Fruit fly (Drosophila melanogaster) whole organism, adult: ENCODE measurements around the gene CecB.

Experiments
- CG14711 ChIP-seq: fragments of 200-800 bp; sonication (Bioruptor generic); optimal IDR thresholded peaks from 2 replicates; lab custom pipeline; 2018; ENCODE audit warnings: missing biosample characterization, mild to moderate bottlenecking, missing genetic modification characterization, moderate library complexity
- Mnt ChIP-seq: fragments of 200-800 bp; sonication (Bioruptor generic); optimal IDR thresholded peaks from 2 replicates; lab custom pipeline; 2016; ENCODE audit warnings: missing biosample characterization, mild to moderate bottlenecking, missing genetic modification characterization
- bab1 ChIP-seq: fragments of 200-800 bp; sonication (Bioruptor generic); optimal IDR thresholded peaks from 3 replicates; lab custom pipeline; 2019; ENCODE audit warnings: missing biosample characterization, mild to moderate bottlenecking, missing genetic modification characterization, moderate library complexity
- cic ChIP-seq: fragments of 200-800 bp; sonication (Bioruptor generic); optimal IDR thresholded peaks from 2 replicates; lab custom pipeline; 2017; ENCODE audit warnings: missing biosample characterization, mild to moderate bottlenecking, missing genetic modification characterization, moderate library complexity
- ovo ChIP-seq: fragments of 200-800 bp; sonication (Bioruptor generic); optimal IDR thresholded peaks from 2 replicates; lab custom pipeline; 2016; ENCODE audit warnings: missing biosample characterization, missing genetic modification characterization
- tj ChIP-seq: fragments of 200-800 bp; sonication (Bioruptor generic); optimal IDR thresholded peaks from 3 replicates; lab custom pipeline; 2017; ENCODE audit warnings: missing biosample characterization, mild to moderate bottlenecking, missing genetic modification characterization, moderate library complexity
- toe ChIP-seq: fragments of 200-800 bp; sonication (Bioruptor generic); optimal IDR thresholded peaks from 2 replicates; lab custom pipeline; 2016; ENCODE audit warnings: missing biosample characterization, missing genetic modification characterization

DNA sequence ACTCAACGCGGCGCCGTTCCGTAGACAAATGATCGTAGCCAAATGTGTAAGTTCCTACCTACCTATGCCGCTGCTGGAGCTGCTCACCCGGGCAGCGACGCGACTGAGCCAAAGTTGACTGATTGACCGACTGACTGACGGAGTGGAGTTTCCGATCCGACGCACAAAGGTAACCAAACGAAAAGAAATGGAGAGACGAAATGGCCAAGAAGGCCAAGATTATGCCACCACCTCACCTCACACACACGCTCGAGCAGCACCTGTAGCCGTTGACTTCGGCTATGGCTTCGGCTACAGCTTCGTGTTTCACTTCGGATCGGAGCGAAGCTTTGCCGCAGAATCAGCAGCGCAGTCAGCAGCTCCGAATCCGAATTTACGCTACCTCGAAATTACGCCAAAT lies 22.6 kb downstream of the CecB start, which contains the start of gene CG9747:
- TF ChIP-seq tj (GFP tag; lab: Kevin White, UChicago) (peak; percentile 90), ovo (GFP tag; lab: Kevin White, UChicago) (no peak), Mnt (GFP tag; lab: Kevin White, UChicago) (no peak), toe (GFP tag; lab: Kevin White, UChicago) (no peak), CG14711 (tag; lab: Kevin White, UChicago) (no peak), bab1 (no peak), cic (no peak)
